Worm (Caenorhabditis elegans): ENCODE data around the gene C50C3.1.

Gene C50C3.1

ce11 chrIII:8176265-8176664 lies 15.5 kb upstream of the C50C3.1 start, which contains the start of gene C50C3.12:
Gene C50C3.12, plus strand, starts transcription at chrIII:8176565.
- TF ChIP-seq him-1 (tag; optimal IDR thresholded peaks at IDR 0.05) (no peak), dao-5 (tag; optimal IDR thresholded peaks at IDR 0.05) (no peak), W03F9.2 (tag; optimal IDR thresholded peaks at IDR 0.05) (no peak)

ce11 chrIII:8178924-8179323 lies 12.9 kb upstream of the C50C3.1 start, which contains the start of gene C50C3.5:
Gene C50C3.5, plus strand, starts transcription at chrIII:8179224.
- TF ChIP-seq him-1 (tag; optimal IDR thresholded peaks at IDR 0.05) (no peak), dao-5 (tag; optimal IDR thresholded peaks at IDR 0.05) (no peak), W03F9.2 (tag; optimal IDR thresholded peaks at IDR 0.05) (no peak)

- TF ChIP-seq him-1 (tag; optimal IDR thresholded peaks at IDR 0.05), result no peak
- TF ChIP-seq dao-5 (tag; optimal IDR thresholded peaks at IDR 0.05), result no peak
- TF ChIP-seq W03F9.2 (tag; optimal IDR thresholded peaks at IDR 0.05), result no peak
These were observed 10.2 kb upstream of the C50C3.1 start, which contains the start of gene spc-2 for ce11 chrIII:8181581-8181980. Gene spc-2, plus strand, starts transcription at chrIII:8181881.

- TF ChIP-seq him-1 (tag; optimal IDR thresholded peaks at IDR 0.05) (no peak), dao-5 (tag; optimal IDR thresholded peaks at IDR 0.05) (no peak), W03F9.2 (tag; optimal IDR thresholded peaks at IDR 0.05) (no peak)
These were observed 9.2 kb upstream of the C50C3.1 start for ce11 chrIII:8182573-8182972.

ce11 chrIII:8185130-8185529 lies 6.7 kb upstream of the C50C3.1 start:
- TF ChIP-seq him-1 (tag; optimal IDR thresholded peaks at IDR 0.05) (no peak), W03F9.2 (tag; optimal IDR thresholded peaks at IDR 0.05) (no peak), dao-5 (tag; optimal IDR thresholded peaks at IDR 0.05) (no peak)

- TF ChIP-seq him-1 (tag; optimal IDR thresholded peaks at IDR 0.05), result no peak
- TF ChIP-seq dao-5 (tag; optimal IDR thresholded peaks at IDR 0.05), result no peak
- TF ChIP-seq W03F9.2 (tag; optimal IDR thresholded peaks at IDR 0.05), result no peak
These were observed 1.3 kb upstream of the C50C3.1 start, which contains the start of gene C50C3.19 for ce11 chrIII:8190505-8190904. Gene C50C3.19, plus strand, starts transcription at chrIII:8190805.

ce11 chrIII:8199060-8199459 lies 7.3 kb downstream of the C50C3.1 start:
- TF ChIP-seq W03F9.2 (tag; optimal IDR thresholded peaks at IDR 0.05) (no peak), him-1 (tag; optimal IDR thresholded peaks at IDR 0.05) (no peak), dao-5 (tag; optimal IDR thresholded peaks at IDR 0.05) (no peak)

ce11 chrIII:8201117-8201516 lies 9.3 kb downstream of the C50C3.1 start, which contains the start of gene unc-36:
Gene unc-36, minus strand, starts transcription at chrIII:8201217.
- no peak for TF ChIP-seq him-1 (tag; optimal IDR thresholded peaks at IDR 0.05)
- no peak for TF ChIP-seq W03F9.2 (tag; optimal IDR thresholded peaks at IDR 0.05)
- TF ChIP-seq dao-5 (tag; optimal IDR thresholded peaks at IDR 0.05), result no peak

ce11 chrIII:8201760-8202159 lies 10.0 kb downstream of the C50C3.1 start:
- TF ChIP-seq him-1 (tag; optimal IDR thresholded peaks at IDR 0.05), result peak; percentile 42
- peak; percentile 25 for TF ChIP-seq W03F9.2 (tag; optimal IDR thresholded peaks at IDR 0.05)
- no peak for TF ChIP-seq dao-5 (tag; optimal IDR thresholded peaks at IDR 0.05)

ce11 chrIII:8202754-8203153 lies 11.0 kb downstream of the C50C3.1 start, which contains the start of gene snb-5:
Gene snb-5, plus strand, starts transcription at chrIII:8203054.
- TF ChIP-seq dao-5 (tag; optimal IDR thresholded peaks at IDR 0.05) (no peak), W03F9.2 (tag; optimal IDR thresholded peaks at IDR 0.05) (no peak), him-1 (tag; optimal IDR thresholded peaks at IDR 0.05) (no peak)

- TF ChIP-seq dao-5 (tag; optimal IDR thresholded peaks at IDR 0.05), result no peak
- no peak for TF ChIP-seq W03F9.2 (tag; optimal IDR thresholded peaks at IDR 0.05)
- no peak for TF ChIP-seq him-1 (tag; optimal IDR thresholded peaks at IDR 0.05)
These were observed 18.0 kb downstream of the C50C3.1 start, which contains the start of gene C30A5.10 for ce11 chrIII:8209775-8210174. Gene C30A5.10, minus strand, starts transcription at chrIII:8209875.

ce11 chrIII:8211562-8211961 lies 19.8 kb downstream of the C50C3.1 start:
- no peak for TF ChIP-seq W03F9.2 (tag; optimal IDR thresholded peaks at IDR 0.05)
- no peak for TF ChIP-seq him-1 (tag; optimal IDR thresholded peaks at IDR 0.05)
- TF ChIP-seq dao-5 (tag; optimal IDR thresholded peaks at IDR 0.05), result no peak

- no peak for TF ChIP-seq W03F9.2 (tag; optimal IDR thresholded peaks at IDR 0.05)
- TF ChIP-seq dao-5 (tag; optimal IDR thresholded peaks at IDR 0.05), result no peak
- no peak for TF ChIP-seq him-1 (tag; optimal IDR thresholded peaks at IDR 0.05)
These were observed 24.4 kb downstream of the C50C3.1 start, which contains the start of gene unc-86 for ce11 chrIII:8216224-8216623. Gene unc-86, minus strand, starts transcription at chrIII:8216336.

ce11 chrIII:8217919-8218318 lies 26.1 kb downstream of the C50C3.1 start, which contains the start of gene C30A5.16:
Gene C30A5.16, plus strand, starts transcription at chrIII:8218219.
- TF ChIP-seq dao-5 (tag; optimal IDR thresholded peaks at IDR 0.05), result no peak
- no peak for TF ChIP-seq him-1 (tag; optimal IDR thresholded peaks at IDR 0.05)
- TF ChIP-seq W03F9.2 (tag; optimal IDR thresholded peaks at IDR 0.05), result no peak

ce11 chrIII:8220081-8220480 lies 28.3 kb downstream of the C50C3.1 start:
- TF ChIP-seq W03F9.2 (tag; optimal IDR thresholded peaks at IDR 0.05) (no peak), him-1 (tag; optimal IDR thresholded peaks at IDR 0.05) (no peak), dao-5 (tag; optimal IDR thresholded peaks at IDR 0.05) (no peak)
